Fruit fly (Drosophila melanogaster) whole organism, pupa: ENCODE measurements around the gene Dr.
A peak's percentile ranks its signal among the peaks of the same experiment; 100 is the strongest.

Experiments used
- CG10348 ChIP-seq: fragments of 200-800 bp; sonication (Bioruptor generic); IDR thresholded peaks from 2 replicates; pipeline ENCODE4 v1.3.6; 2022; ENCODE audit warnings: missing biosample characterization, missing genetic modification characterization
- CG12605 ChIP-seq: fragments of 200-800 bp; sonication (Bioruptor generic); IDR thresholded peaks from 2 replicates; pipeline ENCODE4 v1.3.6; 2022; ENCODE audit warnings: missing biosample characterization, missing genetic modification characterization
- CG13204 ChIP-seq: fragments of 200-800 bp; sonication (Bioruptor generic); optimal IDR thresholded peaks from 2 replicates; lab custom pipeline; 2018; ENCODE audit warnings: missing biosample characterization, mild to moderate bottlenecking, missing genetic modification characterization, moderate library complexity
- CG14655 ChIP-seq: fragments of 200-800 bp; sonication (Bioruptor generic); optimal IDR thresholded peaks from 3 replicates; lab custom pipeline; 2017; ENCODE audit warnings: mild to moderate bottlenecking, missing biosample characterization, missing genetic modification reagents, missing genetic modification characterization
- CG15710 ChIP-seq: fragments of 200-800 bp; sonication (Bioruptor generic); optimal IDR thresholded peaks from 2 replicates; lab custom pipeline; 2018; ENCODE audit warnings: missing biosample characterization, mild to moderate bottlenecking, missing genetic modification characterization, moderate library complexity
- CG17806 ChIP-seq: fragments of 200-800 bp; sonication (Bioruptor generic); optimal IDR thresholded peaks from 2 replicates; lab custom pipeline; 2018; ENCODE audit warnings: missing biosample characterization, mild to moderate bottlenecking, missing genetic modification characterization, moderate library complexity
- CG32121 ChIP-seq: fragments of 200-800 bp; sonication (Bioruptor generic); IDR thresholded peaks from 2 replicates; pipeline ENCODE4 v1.3.6; 2022; ENCODE audit warnings: missing biosample characterization, missing genetic modification characterization
- CG34367 ChIP-seq: fragments of 200-800 bp; sonication (Bioruptor generic); optimal IDR thresholded peaks from 2 replicates; lab custom pipeline; 2018; ENCODE audit warnings: missing biosample characterization, mild to moderate bottlenecking, missing genetic modification characterization
- CG4496 ChIP-seq: fragments of 200-800 bp; sonication (Bioruptor generic); IDR thresholded peaks from 3 replicates; pipeline ENCODE4 v1.3.6; 2022; ENCODE audit warnings: missing biosample characterization, missing genetic modification characterization
- CG8159 ChIP-seq: fragments of 200-800 bp; sonication (Bioruptor generic); optimal IDR thresholded peaks from 3 replicates; lab custom pipeline; 2018; ENCODE audit warnings: missing biosample characterization, mild to moderate bottlenecking, missing genetic modification characterization, moderate library complexity
- CG8301 ChIP-seq: fragments of 200-800 bp; sonication (Bioruptor generic); optimal IDR thresholded peaks from 2 replicates; lab custom pipeline; 2018; ENCODE audit warnings: missing biosample characterization, mild to moderate bottlenecking, missing genetic modification characterization
- CG9948 ChIP-seq: fragments of 200-800 bp; sonication (Bioruptor generic); optimal IDR thresholded peaks from 2 replicates; lab custom pipeline; 2018; ENCODE audit warnings: missing biosample characterization, mild to moderate bottlenecking, missing genetic modification characterization, moderate library complexity
- D1 ChIP-seq: fragments of 200-800 bp; sonication (Bioruptor generic); optimal IDR thresholded peaks from 2 replicates; lab custom pipeline; 2018; ENCODE audit warnings: missing biosample characterization, mild to moderate bottlenecking, missing genetic modification characterization, moderate library complexity
- EcR ChIP-seq: fragments of 200-800 bp; sonication (Bioruptor generic); optimal IDR thresholded peaks from 3 replicates; lab custom pipeline; 2019; ENCODE audit warnings: missing biosample characterization, missing genetic modification characterization, mild to moderate bottlenecking, moderate library complexity, missing genetic modification reagents
- Ets98B ChIP-seq: fragments of 200-800 bp; sonication (Bioruptor generic); IDR thresholded peaks from 2 replicates; pipeline ENCODE4 v1.3.6; 2022; ENCODE audit warnings: missing biosample characterization, missing genetic modification characterization
- Pif1A ChIP-seq: fragments of 200-800 bp; sonication (Bioruptor generic); optimal IDR thresholded peaks from 3 replicates; lab custom pipeline; 2016; ENCODE audit warnings: missing biosample characterization, missing genetic modification characterization
- Pif1B ChIP-seq: fragments of 200-800 bp; sonication (Bioruptor generic); optimal IDR thresholded peaks from 3 replicates; lab custom pipeline; 2016; ENCODE audit warnings: missing biosample characterization, missing genetic modification characterization
- Snoo ChIP-seq: fragments of 200-800 bp; sonication (Bioruptor generic); optimal IDR thresholded peaks from 3 replicates; lab custom pipeline; 2017; ENCODE audit warnings: missing biosample characterization, mild to moderate bottlenecking, missing genetic modification characterization, inconsistent platforms
- fd96Ca ChIP-seq: fragments of 200-800 bp; sonication (Bioruptor generic); IDR thresholded peaks from 3 replicates; pipeline ENCODE4 v1.3.6; 2022; ENCODE audit warnings: missing biosample characterization, missing genetic modification characterization
- gl ChIP-seq: fragments of 200-800 bp; sonication (Bioruptor generic); optimal IDR thresholded peaks from 2 replicates; lab custom pipeline; 2018; ENCODE audit warnings: missing biosample characterization, mild to moderate bottlenecking, missing genetic modification characterization
- rn ChIP-seq: fragments of 200-800 bp; sonication (Bioruptor generic); IDR thresholded peaks from 2 replicates; pipeline ENCODE4 v1.3.6; 2022; ENCODE audit warnings: missing biosample characterization, missing genetic modification characterization

Dr gene

DNA sequence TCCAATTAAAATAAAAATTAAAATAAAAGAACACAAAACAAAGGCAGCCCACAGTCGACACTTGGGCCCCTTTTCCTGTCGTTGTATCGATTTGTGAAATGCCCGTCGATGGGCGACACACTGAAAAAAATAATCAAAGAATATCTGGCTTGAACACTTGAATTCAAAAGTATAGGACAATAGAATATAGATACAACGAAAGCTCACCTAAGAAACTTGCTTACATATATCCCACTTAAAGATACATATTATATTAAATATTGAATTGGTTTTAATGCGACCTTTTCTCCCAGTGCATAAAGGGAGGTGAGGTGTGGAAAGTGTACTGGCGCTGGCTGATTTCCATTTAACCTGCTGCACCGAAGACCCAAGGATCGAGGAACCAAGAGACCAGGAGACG lies 34.0 kb upstream of the Dr start:
- TF ChIP-seq CG4496 (0 out of 3 replicates have a peak, but pooled peaks have one; percentile 44), Pif1A (GFP tag; lab: Kevin White, UChicago) (peak; percentile 41), gl (tag; lab: Kevin White, UChicago) (peak; percentile 43), CG14655 (GFP tag; lab: Kevin White, UChicago) (peak; percentile 66), Ets98B (0 out of 2 replicates have a peak, but pooled peaks have one; percentile 14), rn (no peak), Snoo (tag; lab: Kevin White, UChicago) (peak; percentile 24), Pif1B (GFP tag; lab: Kevin White, UChicago) (peak; percentile 29), CG15710 (tag; lab: Kevin White, UChicago) (peak; percentile 68), fd96Ca (peak; percentile 46; the same call in 1 of the 3 replicates), CG34367 (tag; lab: Kevin White, UChicago) (peak; percentile 52), D1 (tag; lab: Kevin White, UChicago) (no peak), CG32121 (no peak), CG13204 (GFP tag; lab: Kevin White, UChicago) (peak; percentile 4), CG9948 (tag; lab: Kevin White, UChicago) (peak; percentile 72), EcR (no peak), CG17806 (tag; lab: Kevin White, UChicago) (peak; percentile 80), CG8159 (tag; lab: Kevin White, UChicago) (peak; percentile 84), CG8301 (tag; lab: Kevin White, UChicago) (peak; percentile 41)

DNA sequence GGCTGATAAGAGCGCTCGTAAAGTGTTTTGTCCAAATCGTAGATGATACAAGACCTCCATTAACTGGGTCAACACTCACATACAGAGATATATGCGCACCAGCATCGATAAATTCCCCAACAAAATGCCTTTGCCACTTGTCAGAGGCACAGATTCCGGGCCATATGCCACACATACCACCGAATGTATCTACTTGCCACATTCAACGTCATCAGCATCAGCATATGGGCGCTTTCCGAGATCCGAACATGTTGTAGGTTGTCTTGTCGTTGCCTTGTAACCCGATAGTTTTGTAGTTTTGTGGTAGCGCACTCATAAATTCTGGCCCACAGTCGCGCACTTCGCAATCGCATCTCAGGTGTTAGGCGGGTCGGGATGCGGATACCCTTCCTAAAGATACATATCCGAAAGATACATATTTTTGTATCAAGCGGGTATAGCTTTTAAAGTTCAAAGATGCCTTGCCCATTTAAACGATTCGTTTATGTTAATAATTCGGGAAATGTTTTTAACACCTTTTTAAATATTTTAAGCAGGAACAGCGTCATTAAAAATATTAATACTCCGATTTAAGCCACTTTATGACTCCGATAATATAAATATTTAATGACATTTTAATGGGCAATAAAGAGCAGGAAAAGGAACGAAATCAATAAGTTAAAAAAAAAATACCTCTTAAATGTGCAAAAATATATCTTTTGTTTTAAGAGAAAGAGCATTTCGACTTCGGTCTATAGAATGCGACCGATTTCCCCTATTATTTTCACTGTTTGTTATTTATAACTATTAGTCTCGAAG lies 32.0 kb upstream of the Dr start:
- TF ChIP-seq CG34367 (tag; lab: Kevin White, UChicago) (no peak), CG9948 (tag; lab: Kevin White, UChicago) (no peak), CG12605 (GFP tag; lab: Robert Waterston, UW) (no peak), CG13204 (GFP tag; lab: Kevin White, UChicago) (no peak), CG8301 (tag; lab: Kevin White, UChicago) (no peak), EcR (no peak), gl (tag; lab: Kevin White, UChicago) (no peak), CG8159 (tag; lab: Kevin White, UChicago) (no peak), CG4496 (no peak), D1 (tag; lab: Kevin White, UChicago) (no peak), Snoo (tag; lab: Kevin White, UChicago) (no peak), Ets98B (no peak), fd96Ca (no peak), CG14655 (GFP tag; lab: Kevin White, UChicago) (no peak), rn (no peak), Pif1B (GFP tag; lab: Kevin White, UChicago) (no peak)

DNA sequence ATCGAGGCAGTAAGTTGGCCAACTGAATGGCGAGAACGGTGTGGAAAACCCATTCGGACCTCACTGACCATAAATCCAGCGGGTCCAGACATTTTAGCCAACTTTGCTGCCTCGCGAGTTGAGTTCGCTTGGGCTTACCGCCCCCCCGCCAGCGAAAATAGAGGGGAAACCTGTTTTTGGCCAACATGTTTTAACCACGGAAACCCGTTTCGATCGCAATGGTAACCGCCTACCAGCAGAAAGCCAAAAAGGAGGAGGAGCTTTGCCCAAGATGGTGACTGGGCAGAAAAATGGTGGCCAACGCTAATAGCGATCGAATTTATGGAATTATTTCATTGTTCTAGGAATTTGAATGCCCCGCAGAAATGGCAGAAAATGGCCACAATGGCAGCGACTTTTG lies 29.6 kb upstream of the Dr start:
- no peak for TF ChIP-seq CG9948 (tag; lab: Kevin White, UChicago)
- TF ChIP-seq CG8301 (tag; lab: Kevin White, UChicago): no peak
- TF ChIP-seq gl (tag; lab: Kevin White, UChicago): peak; percentile 7

DNA sequence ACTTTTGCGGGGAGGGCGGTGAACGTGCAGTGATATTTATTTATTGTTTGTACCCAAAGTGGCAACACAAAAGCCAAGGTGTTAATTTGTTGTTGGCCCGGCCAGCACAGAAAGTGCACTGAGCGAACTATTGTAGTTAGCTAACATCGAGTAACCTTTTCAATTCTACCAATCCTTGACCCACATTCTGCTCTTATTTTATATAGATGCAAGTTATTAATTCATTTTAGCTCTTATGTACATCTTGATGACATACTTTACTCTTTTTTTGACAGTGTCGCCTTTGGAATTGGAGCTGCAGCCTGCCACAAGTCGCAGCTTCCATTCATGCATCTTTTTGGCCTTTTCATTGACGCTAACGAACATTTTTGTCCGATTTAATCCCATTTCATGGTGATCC lies 17.8 kb upstream of the Dr start:
- TF ChIP-seq D1 (tag; lab: Kevin White, UChicago): no peak
- peak; percentile 23 for TF ChIP-seq CG8301 (tag; lab: Kevin White, UChicago)
- peak; percentile 38 for TF ChIP-seq CG17806 (tag; lab: Kevin White, UChicago)
- TF ChIP-seq Pif1B (GFP tag; lab: Kevin White, UChicago): peak; percentile 1
- 0 out of 2 replicates have a peak, but pooled peaks have one; percentile 13 for TF ChIP-seq Ets98B
- peak; percentile 44; the same call in 1 of the 3 replicates for TF ChIP-seq fd96Ca
- no peak for TF ChIP-seq EcR
- TF ChIP-seq Pif1A (GFP tag; lab: Kevin White, UChicago): peak; percentile 54
- no peak; the same call in 2 of the 3 replicates for TF ChIP-seq CG4496
- TF ChIP-seq CG14655 (GFP tag; lab: Kevin White, UChicago): peak; percentile 47
- no peak for TF ChIP-seq rn
- TF ChIP-seq Snoo (tag; lab: Kevin White, UChicago): peak; percentile 50
- peak; percentile 26 for TF ChIP-seq CG15710 (tag; lab: Kevin White, UChicago)
- no peak for TF ChIP-seq CG13204 (GFP tag; lab: Kevin White, UChicago)
- TF ChIP-seq CG32121: no peak
- TF ChIP-seq CG12605 (GFP tag; lab: Robert Waterston, UW): no peak
- TF ChIP-seq gl (tag; lab: Kevin White, UChicago): no peak
- TF ChIP-seq CG9948 (tag; lab: Kevin White, UChicago): peak; percentile 44
- peak; percentile 21 for TF ChIP-seq CG34367 (tag; lab: Kevin White, UChicago)
- TF ChIP-seq CG8159 (tag; lab: Kevin White, UChicago): peak; percentile 53
- TF ChIP-seq CG10348 (GFP tag; lab: Robert Waterston, UW): no peak

DNA sequence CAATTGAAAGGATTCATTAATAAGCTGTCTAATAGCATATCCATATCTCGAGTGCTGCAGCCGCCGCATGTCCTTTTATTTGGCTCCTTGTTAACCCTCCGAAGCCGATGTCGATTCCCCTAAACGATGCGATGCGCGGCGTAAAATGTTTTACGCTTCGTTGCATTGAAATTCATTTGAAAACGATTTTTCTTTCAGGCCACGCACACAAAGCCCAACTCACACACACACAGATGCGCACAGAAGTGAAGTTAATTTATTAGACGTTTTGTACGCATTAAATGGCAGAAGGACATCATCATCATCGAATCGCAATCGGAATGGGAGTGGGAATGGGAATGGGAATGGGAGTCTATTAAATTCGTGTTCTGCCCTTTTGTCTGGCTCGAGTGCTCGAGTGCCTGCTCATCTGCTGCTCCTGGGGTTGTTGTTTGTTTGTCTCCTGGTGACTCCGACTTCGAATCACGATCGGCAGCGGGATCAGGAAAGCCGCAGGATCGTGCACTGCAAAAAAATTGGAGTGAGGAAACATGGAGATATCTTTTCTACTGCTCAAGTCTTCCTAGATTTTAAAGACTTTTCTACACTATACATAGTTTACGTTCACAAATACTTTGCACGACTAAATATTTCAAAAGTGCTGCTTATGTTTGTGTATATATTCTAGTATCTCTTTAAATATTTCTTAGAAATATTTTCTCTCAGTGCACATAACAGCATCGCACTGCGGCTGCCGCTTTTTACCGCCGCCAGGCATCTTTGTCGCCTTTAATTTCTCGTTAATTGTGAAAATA lies 15.0 kb upstream of the Dr start:
- TF ChIP-seq CG9948 (tag; lab: Kevin White, UChicago) (no peak), CG15710 (tag; lab: Kevin White, UChicago) (no peak), CG8301 (tag; lab: Kevin White, UChicago) (no peak), Snoo (tag; lab: Kevin White, UChicago) (no peak), D1 (tag; lab: Kevin White, UChicago) (no peak), CG14655 (GFP tag; lab: Kevin White, UChicago) (no peak), CG13204 (GFP tag; lab: Kevin White, UChicago) (no peak), CG10348 (GFP tag; lab: Robert Waterston, UW) (no peak), CG32121 (no peak), EcR (no peak), CG4496 (no peak), CG8159 (tag; lab: Kevin White, UChicago) (no peak), Ets98B (no peak), Pif1A (GFP tag; lab: Kevin White, UChicago) (no peak), CG17806 (tag; lab: Kevin White, UChicago) (no peak)
